Worm (Caenorhabditis elegans) whole organism, L4/young adult: Measurements from ENCODE around the gene rab-18.
"Not testable (repeated sequence)": the region's sequence is repeated elsewhere in the genome, so short reads cannot be mapped to it uniquely, and the experiment has no call there.

Experiments
- W03F9.2 ChIP-seq: fragments of 150-350 bp; optimal IDR thresholded peaks from 2 replicates; lab custom pipeline; 2014; ENCODE audit warnings: missing biosample characterization, missing genetic modification characterization
- dao-5 ChIP-seq: sonication (generic microtip); optimal IDR thresholded peaks from 2 replicates; lab custom pipeline; 2016; ENCODE audit warnings: missing genotype, missing genetic modification characterization, moderate library complexity, missing compliant biosample characterization
- him-1 ChIP-seq: sonication (generic microtip); optimal IDR thresholded peaks from 2 replicates; lab custom pipeline; 2016; ENCODE audit warnings: missing genotype, missing genetic modification reagents, missing genetic modification characterization, missing compliant biosample characterization

The rab-18 gene

ce11 chrIII:1080536-1080935 lies at the start of gene rab-18, which contains the start of gene kbp-4:
rab-18 (minus strand) TSS chrIII:1080775.
kbp-4 (plus strand) TSS chrIII:1080901.
- TF ChIP-seq W03F9.2, result peak; percentile 98
- TF ChIP-seq him-1 (tag; lab: Kevin White, UChicago), result peak; percentile 23
- no peak for TF ChIP-seq dao-5

- TF ChIP-seq W03F9.2 (no peak), him-1 (tag; lab: Kevin White, UChicago) (no peak), dao-5 (no peak)
Observed at ce11 chrIII:1125494-1125893, 44.9 kb upstream of the rab-18 start.

- TF ChIP-seq dao-5 (no peak), W03F9.2 (no peak), him-1 (tag; lab: Kevin White, UChicago) (no peak)
Observed at ce11 chrIII:1122239-1122638, 41.7 kb upstream of the rab-18 start.

ce11 chrIII:1115793-1116516 lies 35.4 kb upstream of the rab-18 start, which contains the start of the genes F58B6.1 and acsd-1:
F58B6.1 (minus strand) TSS chrIII:1115925.
acsd-1 (plus strand) TSS chrIII:1116466.
- TF ChIP-seq him-1 (tag; lab: Kevin White, UChicago) (no peak), W03F9.2 (no peak), dao-5 (no peak)

ce11 chrIII:1102908-1103307 lies 22.3 kb upstream of the rab-18 start, which contains the start of gene exc-6:
exc-6 (plus strand) TSS chrIII:1103208.
- TF ChIP-seq W03F9.2 (no peak), dao-5 (no peak), him-1 (tag; lab: Kevin White, UChicago) (no peak)

ce11 chrIII:1099523-1099922 lies 18.9 kb upstream of the rab-18 start:
- TF ChIP-seq him-1 (tag; lab: Kevin White, UChicago) (no peak), W03F9.2 (no peak), dao-5 (no peak)

- TF ChIP-seq dao-5, result no peak
- TF ChIP-seq him-1 (tag; lab: Kevin White, UChicago), result no peak
- TF ChIP-seq W03F9.2, result no peak
Observed at ce11 chrIII:1094391-1094790, 13.8 kb upstream of the rab-18 start.

- TF ChIP-seq him-1 (tag; lab: Kevin White, UChicago) (no peak), dao-5 (no peak), W03F9.2 (no peak)
Observed at ce11 chrIII:1084971-1085370, 4.4 kb upstream of the rab-18 start.

ce11 chrIII:1081101-1081500 lies 526 bp upstream of the rab-18 start, which contains the start of gene par-2:
par-2 (plus strand) TSS chrIII:1081401.
- TF ChIP-seq dao-5, result no peak
- TF ChIP-seq W03F9.2, result no peak
- TF ChIP-seq him-1 (tag; lab: Kevin White, UChicago), result no peak

ce11 chrIII:1076383-1076782 lies 4.2 kb downstream of the rab-18 start, which contains the start of gene uaf-1:
uaf-1 (minus strand) TSS chrIII:1076555.
- not testable (repeated sequence) for TF ChIP-seq dao-5; W03F9.2; him-1 (tag; lab: Kevin White, UChicago)

ce11 chrIII:1074152-1074551 lies 6.4 kb downstream of the rab-18 start:
- no peak for TF ChIP-seq W03F9.2
- TF ChIP-seq him-1 (tag; lab: Kevin White, UChicago), result no peak
- TF ChIP-seq dao-5, result no peak

- TF ChIP-seq dao-5 (no peak), him-1 (tag; lab: Kevin White, UChicago) (no peak), W03F9.2 (no peak)
Observed at ce11 chrIII:1059961-1060360, 20.6 kb downstream of the rab-18 start, which contains the start of gene BE0003N10.6. BE0003N10.6 (minus strand) TSS chrIII:1060061.

ce11 chrIII:1058881-1059280 lies 21.7 kb downstream of the rab-18 start:
- TF ChIP-seq dao-5, result no peak
- no peak for TF ChIP-seq W03F9.2
- no peak for TF ChIP-seq him-1 (tag; lab: Kevin White, UChicago)

- TF ChIP-seq him-1 (tag; lab: Kevin White, UChicago) (no peak), W03F9.2 (no peak), dao-5 (no peak)
Observed at ce11 chrIII:1058074-1058473, 22.5 kb downstream of the rab-18 start.

- no peak for TF ChIP-seq him-1 (tag; lab: Kevin White, UChicago)
- TF ChIP-seq dao-5, result no peak
- no peak for TF ChIP-seq W03F9.2
Observed at ce11 chrIII:1054096-1054495, 26.5 kb downstream of the rab-18 start.
